Worm (Caenorhabditis elegans) whole organism, L4 larva: ENCODE results near the gene B0228.9.

Source experiments
- D1046.2 ChIP-seq: fragments of 200-800 bp; sonication (Bioruptor generic); IDR thresholded peaks from 2 replicates; pipeline ENCODE4 v1.3.6; 2022; ENCODE audit warnings: missing genetic modification characterization, missing compliant biosample characterization
- R02D3.7 ChIP-seq: fragments of 150-350 bp; sonication (generic microtip); optimal IDR thresholded peaks from 3 replicates; lab custom pipeline; 2014; ENCODE audit warnings: missing biosample characterization, missing genetic modification characterization
- Y5F2A.4 ChIP-seq: fragments of 200-800 bp; sonication (Bioruptor generic); optimal IDR thresholded peaks from 2 replicates; lab custom pipeline; 2018; ENCODE audit warnings: mild to moderate bottlenecking, missing genetic modification characterization, missing compliant biosample characterization
- ZK337.2 ChIP-seq: fragments of 200-800 bp; sonication (Bioruptor generic); IDR thresholded peaks from 2 replicates; pipeline ENCODE4 v1.3.6; 2022; ENCODE audit warnings: missing genetic modification reagents, missing genetic modification characterization, missing compliant biosample characterization
- ZK546.5 ChIP-seq, 2 experiments: sonication (generic microtip); optimal IDR thresholded peaks; 2 replicates each; lab custom pipeline; 2017; ENCODE audit warnings: missing biosample characterization in 2 of 2, missing genetic modification characterization in 2 of 2
- aha-1 ChIP-seq: fragments of 150-350 bp; peaks from one replicate; lab custom pipeline; 2014; ENCODE audit warnings: missing biosample characterization, missing genetic modification characterization
- aly-2 ChIP-seq: sonication (generic microtip); optimal IDR thresholded peaks from 2 replicates; lab custom pipeline; 2018; ENCODE audit warnings: missing biosample characterization, missing genetic modification characterization
- ama-1 ChIP-seq: fragments of 150-350 bp; optimal IDR thresholded peaks from 2 replicates; lab custom pipeline; 2014; ENCODE audit warnings: inconsistent platforms, mixed read lengths
- ceh-20 ChIP-seq: fragments of 200-800 bp; sonication (Bioruptor generic); IDR thresholded peaks from 2 replicates; pipeline ENCODE4 v1.3.6; 2022; ENCODE audit warnings: missing genetic modification reagents, missing genetic modification characterization, missing compliant biosample characterization
- ceh-28 ChIP-seq: fragments of 150-350 bp; optimal IDR thresholded peaks from 2 replicates; lab custom pipeline; 2014; ENCODE audit warnings: missing biosample characterization, missing genetic modification reagents, missing genetic modification characterization
- ceh-44 ChIP-seq: fragments of 200-800 bp; sonication (Bioruptor generic); IDR thresholded peaks from 2 replicates; pipeline ENCODE4 v1.3.6; 2022; ENCODE audit warnings: missing genetic modification reagents, missing genetic modification characterization, missing compliant biosample characterization
- cey-2 ChIP-seq: sonication (generic microtip); optimal IDR thresholded peaks from 3 replicates; lab custom pipeline; 2017; ENCODE audit warnings: missing genetic modification characterization, mild to moderate bottlenecking, missing compliant biosample characterization, antibody characterized with exemption, borderline replicate concordance; ENCODE audit not compliant: insufficient read depth
- daf-19 ChIP-seq: fragments of 200-800 bp; sonication (Bioruptor generic); conservative IDR thresholded peaks from 2 replicates; pipeline ENCODE4 v1.3.6; 2022; ENCODE audit warnings: missing genetic modification characterization, missing compliant biosample characterization
- dmd-6 ChIP-seq: fragments of 200-800 bp; sonication (Bioruptor generic); IDR thresholded peaks from 2 replicates; pipeline ENCODE4 v1.3.6; 2022; ENCODE audit warnings: missing genetic modification reagents, missing genetic modification characterization, missing compliant biosample characterization
- dmd-8 ChIP-seq: fragments of 200-800 bp; sonication (Bioruptor generic); IDR thresholded peaks from 2 replicates; pipeline ENCODE4 v1.3.6; 2022; ENCODE audit warnings: missing genetic modification characterization, missing compliant biosample characterization
- dpl-1 ChIP-seq: fragments of 150-350 bp; optimal IDR thresholded peaks from 2 replicates; lab custom pipeline; 2014; ENCODE audit warnings: missing biosample characterization, missing genetic modification reagents, missing genetic modification characterization
- dve-1 ChIP-seq: sonication (generic microtip); optimal IDR thresholded peaks from 2 replicates; lab custom pipeline; 2017; ENCODE audit warnings: antibody characterized with exemption, mild to moderate bottlenecking, missing genetic modification characterization, missing compliant biosample characterization; ENCODE audit not compliant: insufficient read depth
- egl-43 ChIP-seq: fragments of 200-800 bp; sonication (Bioruptor generic); IDR thresholded peaks from 2 replicates; pipeline ENCODE4 v1.3.6; 2022; ENCODE audit warnings: missing genetic modification reagents, missing genetic modification characterization, missing compliant biosample characterization
- fkh-10 ChIP-seq: fragments of 150-350 bp; optimal IDR thresholded peaks from 2 replicates; lab custom pipeline; 2014; ENCODE audit warnings: missing biosample characterization, missing genetic modification reagents, missing genetic modification characterization
- gei-8 ChIP-seq: fragments of 200-800 bp; sonication (Bioruptor generic); optimal IDR thresholded peaks from 2 replicates; lab custom pipeline; 2018; ENCODE audit warnings: mild to moderate bottlenecking, missing genetic modification characterization, missing compliant biosample characterization
- hif-1 ChIP-seq, 2 experiments: sonication (generic microtip); optimal IDR thresholded peaks; 2 replicates each; lab custom pipeline; 2016 to 2017; ENCODE audit warnings: missing compliant biosample characterization in 2 of 2, missing genetic modification characterization in 2 of 2, missing genetic modification reagents in 2 of 2, missing genotype in 2 of 2, mild to moderate bottlenecking in 1 of 2
- hmg-1.1 ChIP-seq: fragments of 200-800 bp; sonication (Bioruptor generic); IDR thresholded peaks from 2 replicates; pipeline ENCODE4 v1.3.6; 2022; ENCODE audit warnings: missing genetic modification reagents, missing genetic modification characterization, missing compliant biosample characterization
- jun-1 ChIP-seq: fragments of 150-350 bp; optimal IDR thresholded peaks from 2 replicates; lab custom pipeline; 2014; ENCODE audit warnings: missing biosample characterization, missing genetic modification reagents, missing genetic modification characterization
- lim-7 ChIP-seq: fragments of 200-800 bp; sonication (Bioruptor generic); IDR thresholded peaks from 2 replicates; pipeline ENCODE4 v1.3.6; 2022; ENCODE audit warnings: missing genetic modification characterization, missing compliant biosample characterization
- lin-1 ChIP-seq: fragments of 200-800 bp; sonication (Bioruptor generic); IDR thresholded peaks from 2 replicates; pipeline ENCODE4 v1.3.6; 2022; ENCODE audit warnings: missing genetic modification reagents, missing genetic modification characterization, missing compliant biosample characterization
- lin-13 ChIP-seq: fragments of 150-350 bp; optimal IDR thresholded peaks from 2 replicates; lab custom pipeline; 2014; ENCODE audit warnings: missing biosample characterization, missing genetic modification reagents, missing genetic modification characterization
- lin-15B ChIP-seq: fragments of 150-350 bp; sonication (generic microtip); optimal IDR thresholded peaks from 3 replicates; lab custom pipeline; 2014; ENCODE audit warnings: missing biosample characterization, missing genetic modification characterization
- lin-29 ChIP-seq: fragments of 200-800 bp; sonication (Bioruptor generic); IDR thresholded peaks from 2 replicates; pipeline ENCODE4 v1.3.6; 2022; ENCODE audit warnings: missing genetic modification reagents, missing genetic modification characterization, missing compliant biosample characterization
- lin-38 ChIP-seq: fragments of 200-800 bp; sonication (Bioruptor generic); IDR thresholded peaks from 2 replicates; pipeline ENCODE4 v1.3.6; 2022; ENCODE audit warnings: missing genetic modification reagents, missing genetic modification characterization, missing compliant biosample characterization
- lin-39 ChIP-seq: fragments of 150-350 bp; optimal IDR thresholded peaks from 2 replicates; lab custom pipeline; 2014; ENCODE audit warnings: missing biosample characterization, missing genetic modification reagents, missing genetic modification characterization
- lsy-2 ChIP-seq, 2 experiments: fragments of 150-350 bp in 1 of 2; sonication (generic microtip) in 1 of 2; optimal IDR thresholded peaks; 2 replicates each; lab custom pipeline; 2014 to 2017; ENCODE audit warnings: missing biosample characterization in 2 of 2, missing genetic modification characterization in 2 of 2
- mep-1 ChIP-seq: fragments of 150-350 bp; sonication (generic microtip); optimal IDR thresholded peaks from 3 replicates; lab custom pipeline; 2014; ENCODE audit warnings: missing biosample characterization, missing genetic modification characterization
- mxl-3 ChIP-seq: fragments of 200-800 bp; sonication (Bioruptor generic); optimal IDR thresholded peaks from 2 replicates; lab custom pipeline; 2018; ENCODE audit warnings: mild to moderate bottlenecking, missing genetic modification characterization, missing compliant biosample characterization
- nhr-11 ChIP-seq: fragments of 150-350 bp; optimal IDR thresholded peaks from 2 replicates; lab custom pipeline; 2014; ENCODE audit warnings: missing biosample characterization, missing genetic modification characterization
- nhr-237 ChIP-seq: sonication (generic microtip); optimal IDR thresholded peaks from 2 replicates; lab custom pipeline; 2017; ENCODE audit warnings: missing biosample characterization, missing genetic modification characterization
- nhr-41 ChIP-seq: fragments of 200-800 bp; sonication (Bioruptor generic); IDR thresholded peaks from 2 replicates; pipeline ENCODE4 v1.3.6; 2022; ENCODE audit warnings: missing genetic modification reagents, missing genetic modification characterization, missing compliant biosample characterization
- nhr-6 ChIP-seq: fragments of 150-350 bp; optimal IDR thresholded peaks from 2 replicates; lab custom pipeline; 2014; ENCODE audit warnings: missing biosample characterization, missing genetic modification characterization
- nhr-76 ChIP-seq: fragments of 150-350 bp; optimal IDR thresholded peaks from 2 replicates; lab custom pipeline; 2014; ENCODE audit warnings: missing biosample characterization, missing genetic modification characterization
- nhr-77 ChIP-seq: fragments of 150-350 bp; optimal IDR thresholded peaks from 2 replicates; lab custom pipeline; 2014; ENCODE audit warnings: missing biosample characterization, missing genetic modification characterization
- php-3 ChIP-seq: fragments of 200-800 bp; sonication (Bioruptor generic); IDR thresholded peaks from 2 replicates; pipeline ENCODE4 v1.3.6; 2022; ENCODE audit warnings: missing genetic modification reagents, missing genetic modification characterization, missing compliant biosample characterization
- rbr-2 ChIP-seq: sonication (generic microtip); optimal IDR thresholded peaks from 2 replicates; lab custom pipeline; 2016; ENCODE audit warnings: missing genotype, missing genetic modification characterization, missing compliant biosample characterization
- saeg-2 ChIP-seq: fragments of 200-800 bp; sonication (Bioruptor generic); IDR thresholded peaks from 2 replicates; pipeline ENCODE4 v1.3.6; 2022; ENCODE audit warnings: missing genetic modification reagents, missing genetic modification characterization, missing compliant biosample characterization
- sdz-12 ChIP-seq: fragments of 200-800 bp; sonication (Bioruptor generic); optimal IDR thresholded peaks from 2 replicates; lab custom pipeline; 2018; ENCODE audit warnings: mild to moderate bottlenecking, missing genetic modification characterization, missing compliant biosample characterization
- snpc-1.2 ChIP-seq: fragments of 200-800 bp; sonication (Bioruptor generic); IDR thresholded peaks from 2 replicates; pipeline ENCODE4 v1.3.6; 2022; ENCODE audit warnings: missing genetic modification reagents, missing genetic modification characterization, missing compliant biosample characterization
- snpc-4 ChIP-seq: fragments of 150-350 bp; optimal IDR thresholded peaks from 2 replicates; lab custom pipeline; 2014; ENCODE audit warnings: missing biosample characterization, missing genetic modification characterization
- spr-3 ChIP-seq: fragments of 200-800 bp; sonication (Bioruptor generic); optimal IDR thresholded peaks from 2 replicates; lab custom pipeline; 2018; ENCODE audit warnings: mild to moderate bottlenecking, missing genetic modification characterization, missing compliant biosample characterization
- tra-1 ChIP-seq: fragments of 200-800 bp; sonication (Bioruptor generic); IDR thresholded peaks from 2 replicates; pipeline ENCODE4 v1.3.6; 2022; ENCODE audit warnings: missing genetic modification reagents, missing genetic modification characterization, missing compliant biosample characterization
- zfp-2 ChIP-seq: sonication (generic microtip); optimal IDR thresholded peaks from 2 replicates; lab custom pipeline; 2016; ENCODE audit warnings: mild to moderate bottlenecking, missing genetic modification characterization, missing compliant biosample characterization
- zip-11 ChIP-seq: fragments of 200-800 bp; sonication (Bioruptor generic); IDR thresholded peaks from 2 replicates; pipeline ENCODE4 v1.3.6; 2022; ENCODE audit warnings: missing genetic modification characterization, missing compliant biosample characterization
- zip-2 ChIP-seq: fragments of 150-350 bp; optimal IDR thresholded peaks from 2 replicates; lab custom pipeline; 2014; ENCODE audit warnings: missing biosample characterization, missing genetic modification characterization

Gene B0228.9

DNA sequence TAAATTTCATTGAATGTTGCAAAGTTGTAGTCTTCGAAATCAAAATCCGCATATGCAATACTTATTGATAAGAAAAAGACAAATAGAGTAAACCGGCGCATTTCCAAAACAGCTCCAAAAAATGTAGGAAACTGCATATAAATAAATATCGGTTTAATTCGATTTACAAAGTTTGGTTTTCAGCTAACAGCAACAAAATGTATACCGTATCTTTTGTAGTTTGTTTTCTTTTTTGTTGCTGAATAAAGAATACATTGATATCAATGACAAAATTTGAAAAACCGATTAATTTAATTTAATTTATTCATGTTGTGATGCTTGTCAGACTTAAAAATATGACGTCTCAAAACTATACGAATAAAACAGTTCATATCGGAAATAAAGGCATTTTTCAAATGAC lies 2.0 kb downstream of the B0228.9 start, which contains the start of gene B0228.8:
Gene B0228.8, minus strand, starts transcription at position 101 of the 400 bp plus-strand sequence.
- TF ChIP-seq fkh-10 (GFP tag; lab: Kevin White, UChicago) (no peak), dve-1 (no peak), zfp-2 (tag; lab: Kevin White, UChicago) (no peak), mxl-3 (GFP tag; lab: Kevin White, UChicago) (no peak), lin-1 (GFP tag; lab: Robert Waterston, UW) (no peak), ZK337.2 (GFP tag; lab: Robert Waterston, UW) (no peak), dmd-6 (GFP tag; lab: Robert Waterston, UW) (no peak), egl-43 (GFP tag; lab: Robert Waterston, UW) (no peak), nhr-76 (tag; lab: Kevin White, UChicago) (no peak), lin-13 (GFP tag; lab: Kevin White, UChicago) (no peak), jun-1 (tag; lab: Kevin White, UChicago) (no peak), ZK546.5 (tag; optimal IDR thresholded peaks at IDR 0.05; lab: Kevin White, UChicago) (no peak), nhr-237 (no peak), snpc-4 (tag; lab: Kevin White, UChicago) (no peak), sdz-12 (no peak), php-3 (GFP tag; lab: Robert Waterston, UW) (no peak), lin-15B (no peak), hmg-1.1 (no peak), R02D3.7 (tag; lab: Kevin White, UChicago) (no peak)

DNA sequence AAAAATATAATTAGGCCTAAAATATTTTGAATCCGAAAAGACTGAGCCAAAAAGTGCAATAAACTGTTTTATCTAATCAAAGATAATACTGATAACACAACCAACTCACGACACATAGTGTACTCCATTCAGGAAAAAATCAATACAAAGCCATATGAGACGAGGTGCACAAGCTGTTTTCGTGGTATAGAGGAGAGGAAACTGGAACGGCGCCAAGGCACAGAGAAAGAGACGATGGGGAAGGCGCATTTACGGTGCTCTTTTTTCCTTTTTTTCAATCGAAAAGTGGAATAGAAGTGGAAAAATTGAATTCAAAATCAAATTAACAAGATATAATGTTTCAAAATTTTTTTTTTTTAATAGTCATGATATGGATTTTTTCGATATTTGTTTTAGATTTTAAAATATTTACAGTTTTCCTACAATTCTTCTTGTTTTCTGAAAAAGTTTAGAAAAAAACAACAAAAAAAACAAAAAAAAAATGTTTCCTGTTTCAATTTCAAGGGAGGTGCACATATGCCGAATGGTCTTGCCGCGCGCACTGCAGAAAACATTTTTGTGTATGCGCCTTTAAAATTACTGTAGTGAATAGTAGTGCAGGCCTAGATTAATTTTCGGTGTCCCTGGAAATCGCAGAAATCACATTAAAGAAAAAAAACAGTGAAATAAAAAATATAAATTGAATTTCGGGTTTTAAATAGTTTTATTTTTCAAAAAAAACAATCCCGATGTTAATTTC lies 4.9 kb downstream of the B0228.9 start, which contains the start of gene B0228.7:
Gene B0228.7, minus strand, starts transcription at position 627 of the 739 bp plus-strand sequence.
- TF ChIP-seq sdz-12 (no peak), nhr-41 (GFP tag; lab: Robert Waterston, UW) (no peak), hmg-1.1 (no peak), D1046.2 (GFP tag; lab: Robert Waterston, UW) (no peak), spr-3 (GFP tag; lab: Kevin White, UChicago) (no peak), snpc-1.2 (GFP tag; lab: Robert Waterston, UW) (no peak), rbr-2 (tag; lab: Kevin White, UChicago) (peak; percentile 49), dpl-1 (GFP tag; lab: Kevin White, UChicago) (peak; percentile 37), lin-38 (no peak), ZK546.5 (tag; optimal IDR thresholded peaks at IDR 0.05; lab: Kevin White, UChicago) (no peak), gei-8 (GFP tag; lab: Kevin White, UChicago) (no peak), tra-1 (GFP tag; lab: Robert Waterston, UW) (no peak), Y5F2A.4 (GFP tag; lab: Kevin White, UChicago) (no peak), lsy-2 (tag; optimal IDR thresholded peaks at IDR 0.05; lab: Kevin White, UChicago) (peak in 1 of 2 experiments; percentile 61), hif-1 (tag; optimal IDR thresholded peaks at IDR 0.05; lab: Kevin White, UChicago) (peak in 1 of 2 experiments; percentile 5), ceh-28 (tag; lab: Kevin White, UChicago) (peak; percentile 33), aha-1 (tag; lab: Kevin White, UChicago) (peak; percentile 58), nhr-11 (tag; lab: Kevin White, UChicago) (peak; percentile 13), mep-1 (peak; percentile 57), ceh-20 (GFP tag; lab: Robert Waterston, UW) (no peak), fkh-10 (GFP tag; lab: Kevin White, UChicago) (no peak), nhr-6 (tag; lab: Kevin White, UChicago) (peak; percentile 3), nhr-77 (tag; lab: Kevin White, UChicago) (peak; percentile 62), lin-15B (no peak), zip-2 (no peak), dmd-8 (GFP tag; lab: Robert Waterston, UW) (no peak), cey-2 (tag; lab: Kevin White, UChicago) (no peak), saeg-2 (GFP tag; lab: Robert Waterston, UW) (no peak), dmd-6 (GFP tag; lab: Robert Waterston, UW) (no peak), lim-7 (GFP tag; lab: Robert Waterston, UW) (no peak), ama-1 (lab: Kevin White, UChicago) (no peak), zip-11 (GFP tag; lab: Robert Waterston, UW) (no peak), ceh-44 (GFP tag; lab: Robert Waterston, UW) (no peak), lin-29 (GFP tag; lab: Robert Waterston, UW) (no peak), aly-2 (tag; lab: Kevin White, UChicago) (no peak), daf-19 (GFP tag; lab: Robert Waterston, UW) (no peak), lin-39 (tag; lab: Kevin White, UChicago) (no peak)
